Worm (Caenorhabditis elegans) whole organism, early embryonic: ENCODE data around the gene sto-4.

Experiments used
- B0310.2 ChIP-seq: sonication (generic microtip); optimal IDR thresholded peaks from 2 replicates; lab custom pipeline; 2016; ENCODE audit warnings: mild to moderate bottlenecking, missing genetic modification characterization, missing compliant biosample characterization
- F13C5.2 ChIP-seq: sonication (generic microtip); optimal IDR thresholded peaks from 2 replicates; lab custom pipeline; 2017; ENCODE audit warnings: mild to moderate bottlenecking, missing genetic modification characterization, inconsistent platforms, missing compliant biosample characterization
- aly-1 ChIP-seq: sonication (generic microtip); optimal IDR thresholded peaks from 2 replicates; lab custom pipeline; 2016; ENCODE audit warnings: missing genetic modification characterization, missing compliant biosample characterization
- ama-1 ChIP-seq: fragments of 150-350 bp; optimal IDR thresholded peaks from 2 replicates; lab custom pipeline; 2014
- ceh-13 ChIP-seq: fragments of 200-800 bp; sonication (Bioruptor generic); optimal IDR thresholded peaks from 2 replicates; lab custom pipeline; 2018; ENCODE audit warnings: mild to moderate bottlenecking, missing genetic modification characterization, missing compliant biosample characterization
- ceh-36 ChIP-seq: sonication (generic microtip); optimal IDR thresholded peaks from 2 replicates; lab custom pipeline; 2016; ENCODE audit warnings: missing genetic modification characterization, inconsistent platforms, missing compliant biosample characterization
- ets-7 ChIP-seq: sonication (generic microtip); optimal IDR thresholded peaks from 2 replicates; lab custom pipeline; 2016; ENCODE audit warnings: missing genotype, missing genetic modification characterization, missing compliant biosample characterization
- flt-1 ChIP-seq: fragments of 200-800 bp; sonication (Bioruptor generic); IDR thresholded peaks from 2 replicates; pipeline ENCODE4 v1.3.6; 2022; ENCODE audit warnings: missing genetic modification characterization, missing compliant biosample characterization
- hmbx-1 ChIP-seq: sonication (generic microtip); optimal IDR thresholded peaks from 2 replicates; lab custom pipeline; 2016; ENCODE audit warnings: mild to moderate bottlenecking, missing genetic modification characterization, missing compliant biosample characterization
- hmg-4 ChIP-seq: fragments of 200-800 bp; sonication (Bioruptor generic); optimal IDR thresholded peaks from 2 replicates; lab custom pipeline; 2018; ENCODE audit warnings: mild to moderate bottlenecking, missing genetic modification characterization, missing compliant biosample characterization
- hnd-1 ChIP-seq: sonication (generic microtip); optimal IDR thresholded peaks from 2 replicates; lab custom pipeline; 2016; ENCODE audit warnings: missing genetic modification characterization, missing compliant biosample characterization
- pes-1 ChIP-seq: fragments of 200-800 bp; sonication (Bioruptor generic); IDR thresholded peaks from 2 replicates; pipeline ENCODE4 v1.3.6; 2022; ENCODE audit warnings: missing genetic modification reagents, missing genetic modification characterization, missing compliant biosample characterization
- scrt-1 ChIP-seq: fragments of 200-800 bp; sonication (Bioruptor generic); IDR thresholded peaks from 2 replicates; pipeline ENCODE4 v1.3.6; 2022; ENCODE audit warnings: missing genetic modification characterization, missing compliant biosample characterization
- sea-1 ChIP-seq: fragments of 200-800 bp; sonication (Bioruptor generic); conservative IDR thresholded peaks from 2 replicates; pipeline ENCODE4 v1.3.6; 2022; ENCODE audit warnings: missing genetic modification characterization, missing compliant biosample characterization
- tbx-11 ChIP-seq: fragments of 200-800 bp; sonication (Bioruptor generic); IDR thresholded peaks from 2 replicates; pipeline ENCODE4 v1.3.6; 2022; ENCODE audit warnings: missing genetic modification characterization, missing compliant biosample characterization
- tbx-37 ChIP-seq: fragments of 200-800 bp; sonication (Bioruptor generic); conservative IDR thresholded peaks from 2 replicates; pipeline ENCODE4 v1.3.6; 2022; ENCODE audit warnings: missing genetic modification reagents, missing genetic modification characterization, missing compliant biosample characterization
- tra-4 ChIP-seq: sonication (generic microtip); optimal IDR thresholded peaks from 2 replicates; lab custom pipeline; 2017; ENCODE audit warnings: missing genetic modification characterization, missing compliant biosample characterization

The sto-4 gene

DNA sequence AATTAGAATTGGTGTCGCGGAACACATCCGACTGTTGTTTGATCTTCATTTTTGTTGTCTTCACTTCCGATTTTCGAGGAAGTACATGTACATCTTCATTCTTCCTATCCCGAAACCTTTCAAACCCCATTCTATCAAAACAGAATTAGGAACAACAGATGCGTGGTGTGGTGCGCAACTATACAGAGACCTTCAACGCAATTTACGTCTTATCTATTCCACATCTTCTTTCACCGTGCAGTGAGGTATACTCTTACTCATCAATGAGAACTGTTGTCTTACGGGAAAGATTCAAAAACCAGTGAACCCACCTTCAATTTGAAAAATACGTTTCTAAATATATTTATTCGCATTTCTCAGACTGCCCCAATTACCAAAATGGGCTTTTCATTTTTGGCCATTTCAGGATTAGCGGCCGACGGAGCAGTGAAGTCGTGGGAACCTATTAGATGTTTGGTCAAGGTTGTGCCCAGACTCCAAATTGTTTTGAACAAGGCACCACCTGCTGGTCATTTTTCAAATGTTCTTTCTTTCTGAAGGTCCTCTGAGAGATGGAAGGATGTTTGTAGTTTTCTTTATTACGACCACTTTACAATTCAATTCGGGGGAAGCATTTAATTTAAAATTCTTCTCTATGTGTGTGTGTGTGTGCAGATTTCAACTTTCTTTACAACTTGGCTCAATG lies 37.0 kb upstream of the sto-4 start:
- TF ChIP-seq hmg-4 (GFP tag; lab: Kevin White, UChicago) (no peak), scrt-1 (no peak), ceh-36 (tag; lab: Kevin White, UChicago) (no peak), ets-7 (tag; lab: Kevin White, UChicago) (no peak), aly-1 (tag; lab: Kevin White, UChicago) (no peak), flt-1 (no peak), tbx-11 (GFP tag; lab: Robert Waterston, UW) (no peak), ama-1 (lab: Kevin White, UChicago) (no peak), pes-1 (GFP tag; lab: Robert Waterston, UW) (no peak), F13C5.2 (tag; lab: Kevin White, UChicago) (no peak), tra-4 (no peak), hmbx-1 (tag; lab: Kevin White, UChicago) (no peak), tbx-37 (GFP tag; lab: Robert Waterston, UW) (no peak), B0310.2 (no peak), ceh-13 (no peak), sea-1 (GFP tag; lab: Robert Waterston, UW) (no peak), hnd-1 (tag; lab: Kevin White, UChicago) (no peak)

DNA sequence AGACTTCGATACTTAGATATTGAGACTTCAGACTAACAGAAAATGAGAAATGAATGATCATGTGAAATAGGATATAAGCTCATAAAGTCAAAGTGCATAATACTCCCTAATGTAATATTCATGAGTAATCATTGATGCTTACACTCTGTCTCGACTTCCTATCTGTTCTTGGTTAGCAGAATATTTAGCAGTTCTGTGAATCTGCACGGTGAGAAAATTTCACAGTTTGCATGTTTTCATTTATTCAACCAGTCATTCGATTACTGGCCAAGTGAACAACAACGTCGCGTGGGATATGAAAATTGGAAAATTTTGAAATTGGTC lies 36.5 kb upstream of the sto-4 start:
- TF ChIP-seq scrt-1 (no peak), pes-1 (GFP tag; lab: Robert Waterston, UW) (no peak), ama-1 (lab: Kevin White, UChicago) (no peak), hnd-1 (tag; lab: Kevin White, UChicago) (no peak), hmg-4 (GFP tag; lab: Kevin White, UChicago) (no peak)

DNA sequence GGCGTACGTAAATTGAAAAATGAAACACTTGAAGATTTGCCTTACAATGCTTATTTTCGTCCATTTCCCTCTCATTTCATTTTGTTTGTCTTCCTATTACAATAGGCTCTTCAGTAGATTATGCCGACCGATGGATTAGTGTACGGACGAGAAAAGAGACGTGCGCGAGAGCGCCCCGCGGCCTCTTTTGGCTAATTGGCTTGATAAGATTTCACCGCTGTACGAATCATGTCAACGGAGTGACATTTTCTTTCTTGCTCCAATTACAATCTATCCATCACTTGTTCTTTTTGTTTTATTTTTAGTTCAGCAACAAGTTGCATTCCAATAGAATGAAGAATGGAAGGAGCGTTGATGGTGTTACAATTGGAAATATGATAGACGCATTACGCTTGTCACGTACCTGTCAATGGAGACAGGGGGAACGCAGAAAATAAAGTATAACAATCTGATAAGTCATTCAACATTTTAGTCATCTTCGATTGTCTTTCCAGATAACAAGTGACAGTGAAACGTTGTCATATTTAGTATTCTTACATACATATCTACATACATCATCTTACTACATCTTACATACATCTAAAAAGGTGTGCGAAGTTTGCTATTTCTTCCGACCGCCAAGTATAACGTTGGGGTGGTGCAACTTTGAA lies 35.7 kb upstream of the sto-4 start:
- TF ChIP-seq sea-1 (GFP tag; lab: Robert Waterston, UW) (no peak), tbx-11 (GFP tag; lab: Robert Waterston, UW) (no peak), pes-1 (GFP tag; lab: Robert Waterston, UW) (no peak), tra-4 (no peak), ceh-36 (tag; lab: Kevin White, UChicago) (no peak), flt-1 (no peak), ceh-13 (no peak), ama-1 (lab: Kevin White, UChicago) (no peak), hnd-1 (tag; lab: Kevin White, UChicago) (no peak), F13C5.2 (tag; lab: Kevin White, UChicago) (no peak), hmbx-1 (tag; lab: Kevin White, UChicago) (no peak), B0310.2 (no peak), aly-1 (tag; lab: Kevin White, UChicago) (no peak), ets-7 (tag; lab: Kevin White, UChicago) (no peak)

DNA sequence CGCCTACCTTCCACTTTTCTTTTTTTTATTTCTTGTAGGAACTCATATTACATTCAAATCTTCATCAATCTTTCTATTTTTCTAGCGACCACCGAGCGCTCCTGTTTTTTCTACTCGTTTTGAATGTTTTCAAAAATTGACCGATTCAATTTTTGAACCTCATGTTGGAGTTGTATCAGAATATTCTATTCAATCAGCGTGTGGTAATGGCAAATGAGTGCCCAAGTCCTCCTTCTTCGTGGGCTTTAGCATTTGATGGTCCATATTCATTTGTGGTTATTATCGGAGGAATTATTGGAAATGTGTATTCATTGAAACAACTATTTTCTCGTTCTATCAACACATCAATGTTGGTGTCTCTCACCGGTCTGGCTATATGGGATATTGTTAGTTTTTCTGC lies 26.5 kb upstream of the sto-4 start, which contains the start of gene F52D10.4:
TSS of gene F52D10.4 (plus strand) at position 84 of the 400 bp plus-strand sequence.
- TF ChIP-seq hmg-4 (GFP tag; lab: Kevin White, UChicago) (no peak), tbx-11 (GFP tag; lab: Robert Waterston, UW) (no peak), aly-1 (tag; lab: Kevin White, UChicago) (no peak), ets-7 (tag; lab: Kevin White, UChicago) (no peak), hmbx-1 (tag; lab: Kevin White, UChicago) (no peak), flt-1 (no peak), hnd-1 (tag; lab: Kevin White, UChicago) (no peak), tra-4 (no peak), tbx-37 (GFP tag; lab: Robert Waterston, UW) (no peak), pes-1 (GFP tag; lab: Robert Waterston, UW) (no peak)

DNA sequence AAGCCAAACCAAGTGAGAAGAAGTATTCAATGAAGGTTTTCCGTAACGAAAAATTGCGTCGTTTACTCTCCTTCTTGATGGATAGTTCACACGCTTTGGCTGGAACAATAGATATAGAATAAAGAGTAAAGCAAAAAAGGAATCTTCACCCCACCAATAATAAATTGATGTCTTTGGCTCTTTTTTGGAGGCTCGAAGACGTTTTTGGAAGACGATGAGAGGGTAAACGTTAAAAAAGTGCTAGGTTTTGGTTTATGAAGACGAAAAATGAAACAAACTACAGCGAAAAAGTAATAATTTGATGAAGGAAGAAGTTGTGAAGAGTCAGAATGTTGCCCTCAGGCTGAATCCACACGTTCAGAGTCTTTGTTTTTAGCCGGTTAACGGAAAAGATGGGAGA lies 21.9 kb upstream of the sto-4 start, which contains the start of gene sto-3:
TSS of gene sto-3 (minus strand) at position 101 of the 400 bp plus-strand sequence.
- no peak for TF ChIP-seq flt-1
- no peak for TF ChIP-seq sea-1 (GFP tag; lab: Robert Waterston, UW)
- TF ChIP-seq tra-4 = no peak
- TF ChIP-seq tbx-37 (GFP tag; lab: Robert Waterston, UW) = no peak
- TF ChIP-seq hmbx-1 (tag; lab: Kevin White, UChicago) = no peak
- TF ChIP-seq ceh-36 (tag; lab: Kevin White, UChicago) = no peak
- no peak for TF ChIP-seq aly-1 (tag; lab: Kevin White, UChicago)
- TF ChIP-seq B0310.2 = no peak
- TF ChIP-seq F13C5.2 (tag; lab: Kevin White, UChicago) = no peak
- no peak for TF ChIP-seq tbx-11 (GFP tag; lab: Robert Waterston, UW)
- no peak for TF ChIP-seq hnd-1 (tag; lab: Kevin White, UChicago)
- TF ChIP-seq pes-1 (GFP tag; lab: Robert Waterston, UW) = no peak
- TF ChIP-seq ceh-13 = no peak
- TF ChIP-seq ets-7 (tag; lab: Kevin White, UChicago) = no peak

DNA sequence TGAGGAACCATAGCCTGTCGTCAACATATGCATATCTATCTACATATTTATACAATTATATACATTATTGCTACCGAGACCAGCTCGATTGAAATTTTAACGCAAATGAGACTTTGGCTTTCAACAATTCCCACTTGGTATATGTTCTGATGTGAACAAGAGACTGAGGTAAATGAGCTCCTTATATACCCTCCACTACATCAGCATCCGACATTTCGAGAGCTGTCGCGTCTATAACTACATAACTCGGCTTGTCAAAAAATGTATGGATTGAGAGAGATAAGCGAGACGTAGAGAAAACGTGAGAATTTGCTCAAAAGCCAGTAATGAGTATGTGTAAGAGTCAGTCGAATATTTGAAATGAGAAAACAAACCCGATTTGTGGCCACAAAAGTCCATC lies 20.5 kb upstream of the sto-4 start:
- TF ChIP-seq ceh-13 (no peak), tbx-37 (GFP tag; lab: Robert Waterston, UW) (no peak), hnd-1 (tag; lab: Kevin White, UChicago) (no peak), aly-1 (tag; lab: Kevin White, UChicago) (no peak), F13C5.2 (tag; lab: Kevin White, UChicago) (no peak), B0310.2 (no peak), tbx-11 (GFP tag; lab: Robert Waterston, UW) (no peak), pes-1 (GFP tag; lab: Robert Waterston, UW) (no peak), tra-4 (no peak), hmg-4 (GFP tag; lab: Kevin White, UChicago) (no peak), ceh-36 (tag; lab: Kevin White, UChicago) (no peak), hmbx-1 (tag; lab: Kevin White, UChicago) (no peak), flt-1 (no peak), ets-7 (tag; lab: Kevin White, UChicago) (no peak), ama-1 (lab: Kevin White, UChicago) (no peak), scrt-1 (no peak)
